Worm (Caenorhabditis elegans) whole organism, L1 larva: ENCODE measurements around the gene fkb-3.

ENCODE experiments used
- F16B12.6 ChIP-seq: fragments of 150-350 bp; optimal IDR thresholded peaks from 2 replicates; lab custom pipeline; 2014; ENCODE audit warnings: missing biosample characterization, missing genetic modification characterization
- alr-1 ChIP-seq: fragments of 200-800 bp; sonication (Bioruptor generic); optimal IDR thresholded peaks from 2 replicates; lab custom pipeline; 2018; ENCODE audit warnings: borderline replicate concordance, mild to moderate bottlenecking, missing genetic modification characterization, missing compliant biosample characterization
- aly-2 ChIP-seq: fragments of 150-350 bp; optimal IDR thresholded peaks from 2 replicates; lab custom pipeline; 2014; ENCODE audit warnings: missing biosample characterization, missing genetic modification characterization
- hlh-17 ChIP-seq: fragments of 200-800 bp; sonication (Bioruptor generic); optimal IDR thresholded peaks from 2 replicates; lab custom pipeline; 2018; ENCODE audit warnings: missing genetic modification characterization, mild to moderate bottlenecking, missing compliant biosample characterization, moderate library complexity, borderline replicate concordance
- isw-1 ChIP-seq: fragments of 200-800 bp; sonication (Bioruptor generic); IDR thresholded peaks from 2 replicates; pipeline ENCODE4 v1.3.6; 2022; ENCODE audit warnings: missing genetic modification characterization, missing compliant biosample characterization
- mdl-1 ChIP-seq, 2 experiments: fragments of 150-350 bp; optimal IDR thresholded peaks; 2 replicates each; lab custom pipeline; 2014 to 2017; ENCODE audit warnings: missing biosample characterization in 2 of 2, missing genetic modification characterization in 2 of 2, inconsistent platforms in 1 of 2
- nhr-19 ChIP-seq: fragments of 200-800 bp; sonication (Bioruptor generic); conservative IDR thresholded peaks from 2 replicates; pipeline ENCODE4 v1.3.6; 2022; ENCODE audit warnings: missing genetic modification characterization, missing compliant biosample characterization
- unc-130 ChIP-seq: fragments of 150-350 bp; optimal IDR thresholded peaks from 2 replicates; lab custom pipeline; 2017; ENCODE audit warnings: missing biosample characterization, missing genetic modification characterization, inconsistent platforms

- TF ChIP-seq aly-2 (no peak), hlh-17 (GFP tag; lab: Kevin White, UChicago) (no peak), F16B12.6 (tag; lab: Kevin White, UChicago) (no peak), mdl-1 (tag; optimal IDR thresholded peaks at IDR 0.05; lab: Kevin White, UChicago) (no peak), unc-130 (tag; lab: Kevin White, UChicago) (no peak), alr-1 (tag; lab: Kevin White, UChicago) (no peak), isw-1 (GFP tag; lab: Robert Waterston, UW) (no peak), nhr-19 (GFP tag; lab: Robert Waterston, UW) (no peak)
Measured at ce11 chrV:7239471-7239870, 14.4 kb downstream of the fkb-3 start, which contains the start of gene C05C8.1.
